Fruit fly (Drosophila melanogaster): Measurements from ENCODE around the gene CG15601.

Gene CG15601

dm6 chrX:15697581-15698208 lies 12.8 kb upstream of the CG15601 start (continued):
- no peak for TF ChIP-seq Atf-2 (GFP tag; optimal IDR thresholded peaks at IDR 0.05)
- TF ChIP-seq row (GFP tag; IDR thresholded peaks at IDR 0.05), result peak; percentile 97
- TF ChIP-seq Scr (GFP tag; IDR thresholded peaks at IDR 0.05; ENCODE audit: partially characterized antibody), result peak; percentile 56
- TF ChIP-seq p53 (GFP tag; optimal IDR thresholded peaks at IDR 0.05), result no peak
- peak; percentile 85 for TF ChIP-seq MTF-1 (GFP tag; optimal IDR thresholded peaks at IDR 0.05; ENCODE audit: borderline replicate concordance)
- no peak for TF ChIP-seq fru (optimal IDR thresholded peaks at IDR 0.05)
- no peak for TF ChIP-seq HmgD (GFP tag; optimal IDR thresholded peaks at IDR 0.05)
- TF ChIP-seq CG11696 (GFP tag; IDR thresholded peaks at IDR 0.05), result peak; percentile 73
- TF ChIP-seq CG8388 (GFP tag; optimal IDR thresholded peaks at IDR 0.05), result peak; percentile 87
- TF ChIP-seq PHDP (tag; optimal IDR thresholded peaks at IDR 0.05), result peak; percentile 93
- TF ChIP-seq Trl (optimal IDR thresholded peaks at IDR 0.05), result no peak
- peak; percentile 58 for TF ChIP-seq Trl (GFP tag; optimal IDR thresholded peaks at IDR 0.05)
- TF ChIP-seq Med (GFP tag), result peak; percentile 91
- TF ChIP-seq klu (GFP tag; IDR thresholded peaks at IDR 0.05), result peak; percentile 94
- peak; percentile 91 for TF ChIP-seq Mrtf (GFP tag; IDR thresholded peaks at IDR 0.05)
- peak; percentile 31 for TF ChIP-seq gcm2 (GFP tag; optimal IDR thresholded peaks at IDR 0.05)
- no peak for TF ChIP-seq h (optimal IDR thresholded peaks at IDR 0.05)
- peak; percentile 95 for TF ChIP-seq sisA (GFP tag; IDR thresholded peaks at IDR 0.05)
- no peak for TF ChIP-seq zf30C (GFP tag; optimal IDR thresholded peaks at IDR 0.05)
- TF ChIP-seq CG31365 (tag; optimal IDR thresholded peaks at IDR 0.05), result peak; percentile 70
- TF ChIP-seq cad (GFP tag; optimal IDR thresholded peaks at IDR 0.05), result no peak
- peak; percentile 21 for TF ChIP-seq ERR (GFP tag; optimal IDR thresholded peaks at IDR 0.05)
- TF ChIP-seq CG11560 (tag; IDR thresholded peaks at IDR 0.05), result peak; percentile 85
- TF ChIP-seq luna (GFP tag; optimal IDR thresholded peaks at IDR 0.05), result peak; percentile 4
- peak; percentile 82 for TF ChIP-seq ash1 (GFP tag; optimal IDR thresholded peaks at IDR 0.05)
- peak; percentile 79 for TF ChIP-seq CG5180 (GFP tag; optimal IDR thresholded peaks at IDR 0.05)
- TF ChIP-seq unc-4 (GFP tag; IDR thresholded peaks at IDR 0.05; ENCODE audit: partially characterized antibody), result peak; percentile 33
- peak; percentile 80 for TF ChIP-seq ewg (GFP tag; optimal IDR thresholded peaks at IDR 0.05)
- TF ChIP-seq vfl (GFP tag; optimal IDR thresholded peaks at IDR 0.05), result peak; percentile 77
- no peak for TF ChIP-seq CG8089 (GFP tag; optimal IDR thresholded peaks at IDR 0.05)
- TF ChIP-seq CG18764 (GFP tag; optimal IDR thresholded peaks at IDR 0.05), result peak; percentile 80
- TF ChIP-seq CG4424 (GFP tag; optimal IDR thresholded peaks at IDR 0.05), result peak; percentile 90
- TF ChIP-seq Dad (GFP tag; optimal IDR thresholded peaks at IDR 0.05), result peak; percentile 53
- TF ChIP-seq CG16863 (GFP tag; optimal IDR thresholded peaks at IDR 0.05), result no peak
- 0 out of 4 replicates have a peak, but pooled peaks have one; percentile 39 for TF ChIP-seq chinmo (GFP tag; IDR thresholded peaks at IDR 0.05; ENCODE audit: partially characterized antibody)
- TF ChIP-seq Adf1 (GFP tag; IDR thresholded peaks at IDR 0.05), result peak; percentile 75
- TF ChIP-seq CG15269 (tag; optimal IDR thresholded peaks at IDR 0.05), result peak; percentile 93
- peak; percentile 42 for TF ChIP-seq Dref (GFP tag; IDR thresholded peaks at IDR 0.05)
- TF ChIP-seq CG10431 (GFP tag; optimal IDR thresholded peaks at IDR 0.05), result peak; percentile 36
- TF ChIP-seq Hr51 (GFP tag; optimal IDR thresholded peaks at IDR 0.05), result peak; percentile 31 to 88
- no peak for TF ChIP-seq kni (GFP tag; optimal IDR thresholded peaks at IDR 0.05)
- TF ChIP-seq pita (GFP tag; optimal IDR thresholded peaks at IDR 0.05), result no peak
- peak; percentile 40 for TF ChIP-seq YL-1 (GFP tag; optimal IDR thresholded peaks at IDR 0.05)
- peak; percentile 89 for TF ChIP-seq nmo (GFP tag; optimal IDR thresholded peaks at IDR 0.05)
- TF ChIP-seq pb (GFP tag; optimal IDR thresholded peaks at IDR 0.05), result no peak
- TF ChIP-seq insv (GFP tag; optimal IDR thresholded peaks at IDR 0.05), result no peak
- TF ChIP-seq Doc2 (GFP tag; IDR thresholded peaks at IDR 0.05), result peak; percentile 71
- TF ChIP-seq CG8281 (tag; optimal IDR thresholded peaks at IDR 0.05), result peak; percentile 81
- TF ChIP-seq CG17385 (GFP tag; optimal IDR thresholded peaks at IDR 0.05), result peak; percentile 85
- TF ChIP-seq Hey (tag; optimal IDR thresholded peaks at IDR 0.05), result peak; percentile 51
- peak; percentile 60 for TF ChIP-seq bab2 (GFP tag; optimal IDR thresholded peaks at IDR 0.05)

Data from whole organism, embryonic.